Fruit fly (Drosophila melanogaster) whole organism, pupa: ENCODE measurements around the gene ple.

ENCODE experiments used
- CG10348 ChIP-seq: fragments of 200-800 bp; sonication (Bioruptor generic); IDR thresholded peaks from 2 replicates; pipeline ENCODE4 v1.3.6; 2022; ENCODE audit warnings: missing biosample characterization, missing genetic modification characterization
- CG12605 ChIP-seq: fragments of 200-800 bp; sonication (Bioruptor generic); IDR thresholded peaks from 2 replicates; pipeline ENCODE4 v1.3.6; 2022; ENCODE audit warnings: missing biosample characterization, missing genetic modification characterization
- CG13204 ChIP-seq: fragments of 200-800 bp; sonication (Bioruptor generic); optimal IDR thresholded peaks from 2 replicates; lab custom pipeline; 2018; ENCODE audit warnings: missing biosample characterization, mild to moderate bottlenecking, missing genetic modification characterization, moderate library complexity
- CG14655 ChIP-seq: fragments of 200-800 bp; sonication (Bioruptor generic); optimal IDR thresholded peaks from 3 replicates; lab custom pipeline; 2017; ENCODE audit warnings: mild to moderate bottlenecking, missing biosample characterization, missing genetic modification reagents, missing genetic modification characterization
- CG15710 ChIP-seq: fragments of 200-800 bp; sonication (Bioruptor generic); optimal IDR thresholded peaks from 2 replicates; lab custom pipeline; 2018; ENCODE audit warnings: missing biosample characterization, mild to moderate bottlenecking, missing genetic modification characterization, moderate library complexity
- CG17806 ChIP-seq: fragments of 200-800 bp; sonication (Bioruptor generic); optimal IDR thresholded peaks from 2 replicates; lab custom pipeline; 2018; ENCODE audit warnings: missing biosample characterization, mild to moderate bottlenecking, missing genetic modification characterization, moderate library complexity
- CG32121 ChIP-seq: fragments of 200-800 bp; sonication (Bioruptor generic); IDR thresholded peaks from 2 replicates; pipeline ENCODE4 v1.3.6; 2022; ENCODE audit warnings: missing biosample characterization, missing genetic modification characterization
- CG34367 ChIP-seq: fragments of 200-800 bp; sonication (Bioruptor generic); optimal IDR thresholded peaks from 2 replicates; lab custom pipeline; 2018; ENCODE audit warnings: missing biosample characterization, mild to moderate bottlenecking, missing genetic modification characterization
- CG4496 ChIP-seq: fragments of 200-800 bp; sonication (Bioruptor generic); IDR thresholded peaks from 3 replicates; pipeline ENCODE4 v1.3.6; 2022; ENCODE audit warnings: missing biosample characterization, missing genetic modification characterization
- CG8159 ChIP-seq: fragments of 200-800 bp; sonication (Bioruptor generic); optimal IDR thresholded peaks from 3 replicates; lab custom pipeline; 2018; ENCODE audit warnings: missing biosample characterization, mild to moderate bottlenecking, missing genetic modification characterization, moderate library complexity
- CG8301 ChIP-seq: fragments of 200-800 bp; sonication (Bioruptor generic); optimal IDR thresholded peaks from 2 replicates; lab custom pipeline; 2018; ENCODE audit warnings: missing biosample characterization, mild to moderate bottlenecking, missing genetic modification characterization
- CG9948 ChIP-seq: fragments of 200-800 bp; sonication (Bioruptor generic); optimal IDR thresholded peaks from 2 replicates; lab custom pipeline; 2018; ENCODE audit warnings: missing biosample characterization, mild to moderate bottlenecking, missing genetic modification characterization, moderate library complexity
- D1 ChIP-seq: fragments of 200-800 bp; sonication (Bioruptor generic); optimal IDR thresholded peaks from 2 replicates; lab custom pipeline; 2018; ENCODE audit warnings: missing biosample characterization, mild to moderate bottlenecking, missing genetic modification characterization, moderate library complexity
- EcR ChIP-seq: fragments of 200-800 bp; sonication (Bioruptor generic); optimal IDR thresholded peaks from 3 replicates; lab custom pipeline; 2019; ENCODE audit warnings: missing biosample characterization, missing genetic modification characterization, mild to moderate bottlenecking, moderate library complexity, missing genetic modification reagents
- Ets98B ChIP-seq: fragments of 200-800 bp; sonication (Bioruptor generic); IDR thresholded peaks from 2 replicates; pipeline ENCODE4 v1.3.6; 2022; ENCODE audit warnings: missing biosample characterization, missing genetic modification characterization
- Pif1A ChIP-seq: fragments of 200-800 bp; sonication (Bioruptor generic); optimal IDR thresholded peaks from 3 replicates; lab custom pipeline; 2016; ENCODE audit warnings: missing biosample characterization, missing genetic modification characterization
- Pif1B ChIP-seq: fragments of 200-800 bp; sonication (Bioruptor generic); optimal IDR thresholded peaks from 3 replicates; lab custom pipeline; 2016; ENCODE audit warnings: missing biosample characterization, missing genetic modification characterization
- Snoo ChIP-seq: fragments of 200-800 bp; sonication (Bioruptor generic); optimal IDR thresholded peaks from 3 replicates; lab custom pipeline; 2017; ENCODE audit warnings: missing biosample characterization, mild to moderate bottlenecking, missing genetic modification characterization, inconsistent platforms
- fd96Ca ChIP-seq: fragments of 200-800 bp; sonication (Bioruptor generic); IDR thresholded peaks from 3 replicates; pipeline ENCODE4 v1.3.6; 2022; ENCODE audit warnings: missing biosample characterization, missing genetic modification characterization
- gl ChIP-seq: fragments of 200-800 bp; sonication (Bioruptor generic); optimal IDR thresholded peaks from 2 replicates; lab custom pipeline; 2018; ENCODE audit warnings: missing biosample characterization, mild to moderate bottlenecking, missing genetic modification characterization
- rn ChIP-seq: fragments of 200-800 bp; sonication (Bioruptor generic); IDR thresholded peaks from 2 replicates; pipeline ENCODE4 v1.3.6; 2022; ENCODE audit warnings: missing biosample characterization, missing genetic modification characterization

ple gene

DNA sequence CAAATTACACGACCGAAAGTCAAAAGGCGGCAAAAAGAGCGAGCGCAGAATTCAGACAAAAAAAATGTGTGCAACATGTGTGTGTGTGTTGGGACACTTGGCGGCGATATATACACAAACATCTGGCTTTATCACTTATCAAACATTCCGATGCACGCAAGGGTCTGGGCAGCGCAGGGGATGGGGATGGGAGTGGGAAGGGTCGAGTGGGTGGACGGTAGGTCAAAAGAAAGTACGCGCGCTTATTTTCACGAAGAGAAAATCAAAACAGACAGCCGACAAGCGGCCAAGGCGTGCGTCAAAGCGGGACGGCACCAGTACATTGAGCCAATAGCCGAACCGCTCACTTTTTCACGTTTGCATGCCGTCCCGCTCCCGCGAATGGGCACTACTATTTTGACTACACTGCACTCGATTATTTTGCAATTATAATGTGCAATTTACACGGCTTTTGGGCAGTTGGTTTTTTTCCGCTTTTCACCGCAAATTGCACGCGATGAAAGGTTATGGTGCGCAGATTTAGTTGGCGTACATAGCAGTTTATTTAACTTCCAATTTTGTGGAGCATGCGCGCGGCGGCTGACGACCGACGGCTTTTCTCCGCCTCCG, 22.9 kb upstream of the ple start:
- TF ChIP-seq CG4496 (GFP tag; lab: Robert Waterston, UW) = peak; percentile 55; the same call in 1 of the 3 replicates
- TF ChIP-seq CG32121 = 0 out of 2 replicates have a peak, but pooled peaks have one; percentile 28
- no peak for TF ChIP-seq CG15710 (tag; lab: Kevin White, UChicago)
- no peak for TF ChIP-seq gl (tag; lab: Kevin White, UChicago)
- TF ChIP-seq fd96Ca (GFP tag; lab: Robert Waterston, UW) = peak; percentile 41; the same call in 1 of the 3 replicates
- no peak for TF ChIP-seq CG9948 (tag; lab: Kevin White, UChicago)
- no peak for TF ChIP-seq EcR
- no peak for TF ChIP-seq rn (GFP tag; lab: Robert Waterston, UW)
- no peak for TF ChIP-seq CG34367
- peak; percentile 44; the same call in 1 of the 2 replicates for TF ChIP-seq Ets98B (GFP tag; lab: Robert Waterston, UW)

DNA sequence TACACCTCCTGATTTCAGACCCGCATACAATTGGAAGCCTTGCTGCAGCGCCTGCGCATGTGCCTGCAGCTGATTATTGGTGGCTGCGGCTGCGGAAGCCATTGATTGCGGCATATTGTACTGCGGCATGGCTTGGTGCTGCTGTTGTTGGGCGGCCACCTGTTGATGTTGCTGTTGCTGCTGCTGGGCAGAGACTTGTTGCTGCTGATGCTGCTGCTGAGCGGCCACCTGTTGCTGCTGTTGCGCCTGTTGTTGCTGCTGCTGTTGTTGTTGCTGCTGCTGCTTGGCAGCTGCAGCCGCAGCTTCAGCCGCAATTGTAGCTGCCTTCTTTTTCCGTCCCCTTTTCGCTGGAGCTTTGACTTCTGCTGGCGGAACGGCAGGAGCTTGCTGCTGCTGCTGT, 11.8 kb upstream of the ple start:
- TF ChIP-seq Pif1A (GFP tag; lab: Kevin White, UChicago) (no peak), Pif1B (GFP tag; lab: Kevin White, UChicago) (no peak), CG13204 (GFP tag; lab: Kevin White, UChicago) (no peak), CG17806 (tag; lab: Kevin White, UChicago) (no peak), CG34367 (no peak), CG32121 (no peak), CG12605 (GFP tag; lab: Robert Waterston, UW) (peak; percentile 69), CG14655 (no peak)

DNA sequence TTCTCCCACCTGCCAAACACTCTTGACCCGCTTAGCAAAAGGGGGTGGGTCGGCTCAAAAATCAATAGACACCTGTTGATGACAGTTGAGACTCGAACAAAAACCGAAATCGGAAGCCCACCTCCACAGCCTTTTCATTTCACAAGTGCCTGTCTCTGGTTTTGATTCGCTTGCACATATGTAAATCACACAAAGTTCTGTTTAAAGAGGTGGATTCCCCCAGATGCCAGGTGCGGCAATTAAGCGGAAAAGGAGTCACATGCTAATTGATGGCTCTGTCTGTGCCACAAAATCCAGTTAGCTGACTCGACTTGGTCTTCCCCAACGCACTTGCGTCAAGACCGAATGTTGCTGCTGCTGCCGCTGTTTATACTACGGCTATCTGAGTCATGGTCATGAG, 5.2 kb upstream of the ple start:
- TF ChIP-seq CG34367 (no peak), CG8301 (tag; lab: Kevin White, UChicago) (no peak), Pif1A (GFP tag; lab: Kevin White, UChicago) (no peak), CG9948 (tag; lab: Kevin White, UChicago) (no peak), CG14655 (no peak), EcR (no peak), CG4496 (GFP tag; lab: Robert Waterston, UW) (no peak), CG15710 (tag; lab: Kevin White, UChicago) (no peak), CG17806 (tag; lab: Kevin White, UChicago) (no peak), CG32121 (no peak), Snoo (tag; lab: Kevin White, UChicago) (no peak), gl (tag; lab: Kevin White, UChicago) (no peak), D1 (tag; lab: Kevin White, UChicago) (no peak), CG10348 (GFP tag; lab: Robert Waterston, UW) (no peak), CG8159 (tag; lab: Kevin White, UChicago) (no peak)

DNA sequence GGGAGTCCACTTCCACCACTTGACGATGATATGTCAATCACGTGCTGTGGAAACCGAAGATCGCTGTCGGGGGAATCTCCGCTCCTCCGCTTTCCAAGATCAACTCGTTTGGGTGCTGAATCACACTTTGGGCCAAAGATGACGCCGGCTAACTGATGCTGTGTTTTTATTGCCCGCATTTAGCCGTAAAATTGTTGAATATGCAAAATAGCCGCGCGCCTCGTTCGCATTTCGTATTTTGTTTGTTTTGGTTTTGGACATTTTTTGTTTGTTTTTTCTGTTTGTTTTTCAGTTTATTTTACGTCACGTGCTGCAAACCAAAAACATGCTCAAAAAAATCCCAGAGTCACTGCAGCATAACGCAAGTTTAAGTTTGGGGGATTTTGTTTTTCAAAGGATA, 4.0 kb upstream of the ple start:
- no peak for TF ChIP-seq gl (tag; lab: Kevin White, UChicago)
- TF ChIP-seq rn (GFP tag; lab: Robert Waterston, UW) = no peak
- TF ChIP-seq EcR = no peak
- no peak for TF ChIP-seq CG15710 (tag; lab: Kevin White, UChicago)
- no peak for TF ChIP-seq CG8301 (tag; lab: Kevin White, UChicago)
- no peak for TF ChIP-seq CG12605 (GFP tag; lab: Robert Waterston, UW)
- TF ChIP-seq CG8159 (tag; lab: Kevin White, UChicago) = no peak
- no peak for TF ChIP-seq Pif1B (GFP tag; lab: Kevin White, UChicago)

DNA sequence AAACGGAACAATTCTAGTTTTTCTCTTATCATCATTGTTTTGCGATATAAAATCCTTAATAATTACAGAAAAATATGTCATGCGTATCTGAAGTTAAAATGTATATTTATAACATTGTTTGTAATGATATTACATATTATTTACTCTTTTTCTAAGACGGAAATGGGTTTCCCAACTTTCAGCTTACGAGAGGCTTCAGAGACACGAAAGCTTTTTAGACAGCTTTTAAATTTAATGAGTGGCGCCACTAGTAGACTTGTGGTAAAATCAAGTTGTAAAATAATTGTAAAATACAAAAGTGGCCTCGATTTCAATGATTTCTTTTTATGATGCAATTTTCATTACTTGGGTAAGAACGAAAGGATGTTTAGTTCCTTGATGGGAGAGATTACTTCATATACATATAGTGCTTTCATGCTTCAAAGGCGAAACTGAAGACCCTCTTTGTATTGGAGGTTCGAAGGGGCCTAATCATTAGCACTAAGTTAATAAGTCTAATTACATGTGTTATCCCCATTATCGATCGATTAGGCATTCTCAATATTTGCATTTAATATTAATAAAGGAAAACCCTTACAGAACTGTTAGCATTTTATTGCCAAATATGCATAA, 10.2 kb downstream of the ple start:
- TF ChIP-seq Pif1A (GFP tag; lab: Kevin White, UChicago) (peak; percentile 59), CG15710 (tag; lab: Kevin White, UChicago) (peak; percentile 62), CG12605 (GFP tag; lab: Robert Waterston, UW) (peak; percentile 43; the same call in 1 of the 2 replicates), CG34367 (peak; percentile 62), CG8159 (tag; lab: Kevin White, UChicago) (peak; percentile 72), D1 (tag; lab: Kevin White, UChicago) (peak; percentile 58), gl (tag; lab: Kevin White, UChicago) (peak; percentile 33), CG8301 (tag; lab: Kevin White, UChicago) (no peak), CG13204 (GFP tag; lab: Kevin White, UChicago) (no peak), CG32121 (peak; percentile 21; the same call in 1 of the 2 replicates), CG10348 (GFP tag; lab: Robert Waterston, UW) (no peak), CG9948 (tag; lab: Kevin White, UChicago) (no peak), CG14655 (no peak), fd96Ca (GFP tag; lab: Robert Waterston, UW) (no peak), rn (GFP tag; lab: Robert Waterston, UW) (peak; percentile 43), Pif1B (GFP tag; lab: Kevin White, UChicago) (peak; percentile 17), Snoo (tag; lab: Kevin White, UChicago) (peak; percentile 84), EcR (no peak), Ets98B (GFP tag; lab: Robert Waterston, UW) (peak; percentile 67; the same call in 1 of the 2 replicates), CG4496 (GFP tag; lab: Robert Waterston, UW) (peak; percentile 92), CG17806 (tag; lab: Kevin White, UChicago) (no peak)
